Fruit fly (Drosophila melanogaster): ENCODE measurements around the gene tey.

Gene tey

DNA sequence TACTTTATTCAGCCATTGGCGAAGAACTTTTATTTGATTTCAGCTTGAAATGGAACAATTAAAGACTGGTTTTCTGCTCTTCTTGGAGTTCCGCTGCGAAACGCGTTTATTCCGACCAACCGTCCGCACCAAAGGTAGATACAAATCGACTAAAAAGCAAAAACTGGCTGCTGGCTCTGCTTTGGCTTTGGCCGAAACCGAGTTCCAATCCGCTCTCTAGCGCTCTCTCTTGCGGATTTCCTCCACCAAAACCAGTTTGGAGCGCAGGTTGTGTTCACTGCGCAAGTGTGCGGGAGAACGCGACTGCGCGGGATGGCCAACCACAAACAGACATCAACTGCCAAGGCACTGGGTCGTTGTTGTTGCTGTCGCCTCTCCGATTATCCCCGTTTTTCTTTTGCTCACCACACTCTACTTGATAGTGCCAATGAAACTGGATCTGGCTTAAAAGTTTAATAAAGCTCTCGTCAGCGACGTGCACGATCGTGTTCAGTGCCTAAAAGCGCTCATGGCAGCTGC lies 28.4 kb downstream of the tey start, which contains the start of gene wnd (continued):
- TF ChIP-seq Nf-YC (tag; optimal IDR thresholded peaks at IDR 0.05) (peak; percentile 74), pros (GFP tag; optimal IDR thresholded peaks at IDR 0.05) (peak; percentile 53), hbn (GFP tag; IDR thresholded peaks at IDR 0.05; ENCODE audit: partially characterized antibody) (peak; percentile 41; the same call in 1 of the 2 replicates), CG9215 (GFP tag; IDR thresholded peaks at IDR 0.05) (no peak), dysf (GFP tag; IDR thresholded peaks at IDR 0.05) (no peak), Dll (GFP tag; IDR thresholded peaks at IDR 0.05; ENCODE audit: partially characterized antibody) (0 out of 4 replicates have a peak, but pooled peaks have one; percentile 36), Eip74EF (GFP tag; optimal IDR thresholded peaks at IDR 0.05) (peak in 1 of 2 experiments; percentile 2), Side (GFP tag; optimal IDR thresholded peaks at IDR 0.05) (no peak), CG11695 (GFP tag; IDR thresholded peaks at IDR 0.05) (0 out of 3 replicates have a peak, but pooled peaks have one; percentile 48), CG32767 (GFP tag; IDR thresholded peaks at IDR 0.05) (no peak; the same call in none of the 2 replicates), zf30C (GFP tag; optimal IDR thresholded peaks at IDR 0.05) (peak; percentile 33), oc (tag; optimal IDR thresholded peaks at IDR 0.05) (peak; percentile 76), CG4360 (GFP tag; IDR thresholded peaks at IDR 0.05) (peak; percentile 90), sens (GFP tag) (peak; percentile 82), Nf-YB (GFP tag; optimal IDR thresholded peaks at IDR 0.05) (peak; percentile 71), CG6254 (GFP tag; optimal IDR thresholded peaks at IDR 0.05) (peak; percentile 29), pan (optimal IDR thresholded peaks at IDR 0.05) (no peak), pan (GFP tag; optimal IDR thresholded peaks at IDR 0.05 in 1 of 2, IDR thresholded peaks at IDR 0.05 in 1 of 2) (peak in 1 of 2 experiments; percentile 6), mirr (GFP tag; optimal IDR thresholded peaks at IDR 0.05) (peak; percentile 14), CG13894 (tag; optimal IDR thresholded peaks at IDR 0.05) (peak; percentile 18), sqz (GFP tag; optimal IDR thresholded peaks at IDR 0.05) (peak; percentile 14), H2.0 (GFP tag; IDR thresholded peaks at IDR 0.05) (no peak), insv (GFP tag; optimal IDR thresholded peaks at IDR 0.05) (peak in 1 of 2 experiments; percentile 28), B-H2 (GFP tag; optimal IDR thresholded peaks at IDR 0.05) (peak; percentile 26), grn (GFP tag; optimal IDR thresholded peaks at IDR 0.05) (peak; percentile 29), Deaf1 (tag; optimal IDR thresholded peaks at IDR 0.05) (peak; percentile 21), CG8924 (tag; optimal IDR thresholded peaks at IDR 0.05) (peak; percentile 25), pnt (GFP tag; optimal IDR thresholded peaks at IDR 0.05) (no peak), gce (GFP tag; IDR thresholded peaks at IDR 0.05) (0 out of 3 replicates have a peak, but pooled peaks have one; percentile 19), kni (GFP tag; optimal IDR thresholded peaks at IDR 0.05) (peak; percentile 84), lilli (GFP tag; optimal IDR thresholded peaks at IDR 0.05) (no peak), seq (GFP tag; IDR thresholded peaks at IDR 0.05) (peak; percentile 82; the same call in 1 of the 2 replicates), Med (GFP tag) (peak; percentile 48), dmrt99B (tag; optimal IDR thresholded peaks at IDR 0.05) (no peak), CG10431 (GFP tag; optimal IDR thresholded peaks at IDR 0.05) (no peak)

- TF ChIP-seq Mrtf (GFP tag; IDR thresholded peaks at IDR 0.05) (peak; percentile 43; the same call in 1 of the 3 replicates), Antp (GFP tag; optimal IDR thresholded peaks at IDR 0.05) (no peak), CG6272 (GFP tag; IDR thresholded peaks at IDR 0.05) (no peak), fu2 (GFP tag; optimal IDR thresholded peaks at IDR 0.05) (no peak), GATAe (GFP tag; conservative IDR thresholded peaks at IDR 0.05) (0 out of 2 replicates have a peak, but pooled peaks have one; percentile 29), Xbp1 (GFP tag; optimal IDR thresholded peaks at IDR 0.05) (peak; percentile 47), hkb (optimal IDR thresholded peaks at IDR 0.05) (no peak), hkb (GFP tag; IDR thresholded peaks at IDR 0.05) (peak; percentile 54), ftz-f1 (GFP tag; optimal IDR thresholded peaks at IDR 0.05) (no peak), CG18599 (GFP tag; optimal IDR thresholded peaks at IDR 0.05) (peak; percentile 84), CG9609 (GFP tag; optimal IDR thresholded peaks at IDR 0.05) (no peak), Hand (GFP tag; optimal IDR thresholded peaks at IDR 0.05) (peak; percentile 45), NfI (GFP tag; optimal IDR thresholded peaks at IDR 0.05) (no peak), CG6175 (GFP tag; IDR thresholded peaks at IDR 0.05) (0 out of 3 replicates have a peak, but pooled peaks have one; percentile 12), ash1 (GFP tag; optimal IDR thresholded peaks at IDR 0.05) (no peak), Dip3 (GFP tag; optimal IDR thresholded peaks at IDR 0.05) (no peak)
Observed at dm6 chr3L:19634788-19635448, 29.0 kb downstream of the tey start.
